Fruit fly (Drosophila melanogaster): Measurements from ENCODE around the gene Aladin.

Aladin gene

dm6 chrX:9269825-9270224, 3.4 kb upstream of the Aladin start, which contains the start of gene CG17440:
TSS of gene CG17440 (minus strand) at chrX:9269925.
- TF ChIP-seq cyc (GFP tag; optimal IDR thresholded peaks at IDR 0.05) (no peak), Gug (GFP tag; IDR thresholded peaks at IDR 0.05) (no peak), CG11762 (GFP tag; optimal IDR thresholded peaks at IDR 0.05; ENCODE audit: insufficient read depth) (no peak), eg (GFP tag; IDR thresholded peaks at IDR 0.05) (no peak), Sox102F (GFP tag; optimal IDR thresholded peaks at IDR 0.05) (no peak), CG6276 (GFP tag; optimal IDR thresholded peaks at IDR 0.05) (no peak), Smox (GFP tag; optimal IDR thresholded peaks at IDR 0.05) (no peak), CG10631 (GFP tag; optimal IDR thresholded peaks at IDR 0.05) (no peak), dsx (GFP tag; optimal IDR thresholded peaks at IDR 0.05; ENCODE audit: poor library complexity, severe bottlenecking) (no peak), fkh (GFP tag; optimal IDR thresholded peaks at IDR 0.05) (no peak), CG34406 (GFP tag; optimal IDR thresholded peaks at IDR 0.05) (no peak), CG8119 (GFP tag; IDR thresholded peaks at IDR 0.05) (no peak), pdm3 (GFP tag; optimal IDR thresholded peaks at IDR 0.05) (no peak)

dm6 chrX:9281998-9282644, 8.9 kb downstream of the Aladin start:
- TF ChIP-seq CG10669 (GFP tag; optimal IDR thresholded peaks at IDR 0.05) (no peak), Ets21C (GFP tag; optimal IDR thresholded peaks at IDR 0.05) (no peak), CG8319 (GFP tag; optimal IDR thresholded peaks at IDR 0.05) (no peak), achi (GFP tag; optimal IDR thresholded peaks at IDR 0.05) (no peak), esn (GFP tag; optimal IDR thresholded peaks at IDR 0.05) (no peak), eg (GFP tag; IDR thresholded peaks at IDR 0.05) (no peak), CG4318 (GFP tag; optimal IDR thresholded peaks at IDR 0.05) (no peak), cyc (GFP tag; optimal IDR thresholded peaks at IDR 0.05) (no peak), CG8119 (GFP tag; IDR thresholded peaks at IDR 0.05) (no peak), Eip75B (GFP tag; optimal IDR thresholded peaks at IDR 0.05) (no peak), svp (GFP tag) (no peak), salr (GFP tag; optimal IDR thresholded peaks at IDR 0.05) (no peak), Sox102F (GFP tag; optimal IDR thresholded peaks at IDR 0.05) (no peak), Hr39 (GFP tag; optimal IDR thresholded peaks at IDR 0.05) (no peak)

- 0 out of 2 replicates have a peak, but pooled peaks have one; percentile 33 for TF ChIP-seq CG15336 (GFP tag; IDR thresholded peaks at IDR 0.05)
- no peak for TF ChIP-seq CG10631 (GFP tag; optimal IDR thresholded peaks at IDR 0.05)
- TF ChIP-seq net (GFP tag; optimal IDR thresholded peaks at IDR 0.05) = no peak
- TF ChIP-seq esn (GFP tag; optimal IDR thresholded peaks at IDR 0.05) = peak; percentile 22
- no peak for TF ChIP-seq CG16779 (tag; optimal IDR thresholded peaks at IDR 0.05)
- TF ChIP-seq CG6808 (GFP tag; optimal IDR thresholded peaks at IDR 0.05) = peak; percentile 64
- no peak for TF ChIP-seq eg (GFP tag; IDR thresholded peaks at IDR 0.05)
- TF ChIP-seq Eip75B (GFP tag; optimal IDR thresholded peaks at IDR 0.05) = no peak
- TF ChIP-seq CG6276 (GFP tag; optimal IDR thresholded peaks at IDR 0.05) = no peak
- no peak for TF ChIP-seq CG7368 (GFP tag; optimal IDR thresholded peaks at IDR 0.05)
- TF ChIP-seq Sox14 (GFP tag; optimal IDR thresholded peaks at IDR 0.05) = peak; percentile 37
- TF ChIP-seq CG8119 (GFP tag; IDR thresholded peaks at IDR 0.05) = 0 out of 3 replicates have a peak, but pooled peaks have one; percentile 17
- peak; percentile 29 for TF ChIP-seq Eip78C (GFP tag)
- no peak for TF ChIP-seq lz (GFP tag; optimal IDR thresholded peaks at IDR 0.05)
- no peak for TF ChIP-seq Gug (GFP tag; IDR thresholded peaks at IDR 0.05)
- TF ChIP-seq fd85E (GFP tag; optimal IDR thresholded peaks at IDR 0.05) = no peak
Measured at dm6 chrX:9282783-9283289, 9.6 kb downstream of the Aladin start, which contains the start of gene c11.1. TSS of gene c11.1 (minus strand) at chrX:9283117.

dm6 chrX:9284024-9284738, 11.0 kb downstream of the Aladin start, which contains the start of gene lz:
TSS of gene lz (plus strand) at chrX:9284649.
- no peak for TF ChIP-seq Met (GFP tag; optimal IDR thresholded peaks at IDR 0.05)
- TF ChIP-seq CG15336 (GFP tag; IDR thresholded peaks at IDR 0.05) = peak; percentile 35; the same call in 1 of the 2 replicates
- no peak for TF ChIP-seq acj6 (GFP tag; optimal IDR thresholded peaks at IDR 0.05)
- peak; percentile 38; the same call in 1 of the 3 replicates for TF ChIP-seq eg (GFP tag; IDR thresholded peaks at IDR 0.05)
- TF ChIP-seq CG6854 (GFP tag; optimal IDR thresholded peaks at IDR 0.05) = peak; percentile 11
- TF ChIP-seq CG32006 (GFP tag; optimal IDR thresholded peaks at IDR 0.05) = no peak
- peak; percentile 66; the same call in 2 of the 3 replicates for TF ChIP-seq CG8119 (GFP tag; IDR thresholded peaks at IDR 0.05)
- peak; percentile 44 for TF ChIP-seq Eip78C (GFP tag)
- TF ChIP-seq CG6163 (GFP tag; IDR thresholded peaks at IDR 0.05) = peak; percentile 8; the same call in 1 of the 3 replicates
- TF ChIP-seq ss (GFP tag; optimal IDR thresholded peaks at IDR 0.05) = peak; percentile 2 to 7

Measured in whole organism, prepupa.